Worm (Caenorhabditis elegans) whole organism, midembryonic: Measurements from ENCODE around the gene T12B5.15.

Experiments used
- T22C8.4 ChIP-seq: fragments of 200-800 bp; sonication (Bioruptor generic); IDR thresholded peaks from 2 replicates; pipeline ENCODE4 v1.3.6; 2022; ENCODE audit warnings: missing genetic modification characterization, missing compliant biosample characterization
- flt-1 ChIP-seq: fragments of 200-800 bp; sonication (Bioruptor generic); IDR thresholded peaks from 2 replicates; pipeline ENCODE4 v1.3.6; 2022; ENCODE audit warnings: missing genetic modification characterization, missing compliant biosample characterization
- ref-1 ChIP-seq: fragments of 200-800 bp; sonication (Bioruptor generic); conservative IDR thresholded peaks from 2 replicates; pipeline ENCODE4 v1.3.6; 2022; ENCODE audit warnings: missing genetic modification reagents, missing genetic modification characterization, missing compliant biosample characterization
- tab-1 ChIP-seq: fragments of 200-800 bp; sonication (Bioruptor generic); IDR thresholded peaks from 2 replicates; pipeline ENCODE4 v1.3.6; 2022; ENCODE audit warnings: missing genetic modification characterization, missing compliant biosample characterization
- ztf-29 ChIP-seq: fragments of 200-800 bp; sonication (Bioruptor generic); IDR thresholded peaks from 2 replicates; pipeline ENCODE4 v1.3.6; 2022; ENCODE audit warnings: missing genetic modification reagents, missing genetic modification characterization, missing compliant biosample characterization

DNA sequence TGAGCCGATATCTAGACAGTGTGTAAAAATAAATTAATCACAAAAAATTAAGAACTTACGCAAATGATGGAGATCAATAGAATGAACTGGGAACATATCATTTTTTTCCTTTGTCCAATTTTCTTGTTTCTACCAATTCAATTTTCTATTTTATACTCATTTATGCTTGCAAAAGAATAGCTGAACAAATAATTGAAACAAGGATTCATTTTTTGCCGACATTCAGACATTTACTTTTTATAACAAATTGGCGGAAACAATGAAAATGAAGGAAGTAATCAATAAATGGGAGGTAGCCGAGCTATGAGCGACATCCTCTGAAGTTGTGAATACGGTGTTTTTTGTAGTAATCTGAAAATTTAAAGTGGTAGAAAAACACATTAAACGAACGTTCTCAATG is 37.6 kb downstream of the T12B5.15 start, which contains the start of gene idpp-13:
- TF ChIP-seq flt-1 (GFP tag; lab: Robert Waterston, UW) (no peak), ref-1 (GFP tag; lab: Robert Waterston, UW) (no peak), T22C8.4 (GFP tag; lab: Robert Waterston, UW) (no peak), tab-1 (GFP tag; lab: Robert Waterston, UW) (no peak), ztf-29 (GFP tag; lab: Robert Waterston, UW) (no peak)
